Fruit fly (Drosophila melanogaster) whole organism, wandering third instar larva: ENCODE data around the gene CG31760.

Experiments
- Abd-B ChIP-seq: fragments of >200 bp; optimal IDR thresholded peaks from 2 replicates; lab custom pipeline; 2017; ENCODE audit warnings: missing biosample characterization, missing genetic modification characterization
- CG32264 ChIP-seq: fragments of 200-800 bp; sonication (Bioruptor generic); optimal IDR thresholded peaks from 2 replicates; lab custom pipeline; 2016; ENCODE audit warnings: missing biosample characterization, missing genetic modification characterization
- CG9705 ChIP-seq: fragments of 200-800 bp; sonication (Bioruptor generic); optimal IDR thresholded peaks from 2 replicates; lab custom pipeline; 2018; ENCODE audit warnings: missing biosample characterization, mild to moderate bottlenecking, missing genetic modification characterization
- CrebA ChIP-seq: fragments of 200-800 bp; sonication (Bioruptor generic); optimal IDR thresholded peaks from 2 replicates; lab custom pipeline; 2016; ENCODE audit warnings: missing biosample characterization, mild to moderate bottlenecking, missing genetic modification characterization, borderline replicate concordance
- Dfd ChIP-seq: fragments of >200 bp; optimal IDR thresholded peaks from 2 replicates; lab custom pipeline; 2017; ENCODE audit warnings: missing biosample characterization, missing genetic modification characterization
- Dif ChIP-seq: fragments of 200-275, 200-300 bp; sonication (Bioruptor generic); optimal IDR thresholded peaks from 2 replicates; lab custom pipeline; 2018; ENCODE audit warnings: missing biosample characterization, missing genetic modification characterization; ENCODE audit not compliant: partially characterized antibody
- GATAd ChIP-seq: sonication (Bioruptor generic); optimal IDR thresholded peaks from 2 replicates; lab custom pipeline; 2016; ENCODE audit warnings: missing biosample characterization, missing genetic modification characterization
- HLH106 ChIP-seq: fragments of 200-800 bp; optimal IDR thresholded peaks from 3 replicates; lab custom pipeline; 2019; ENCODE audit warnings: missing biosample characterization, mild to moderate bottlenecking, missing genetic modification characterization, moderate library complexity
- Hnf4 ChIP-seq: fragments of 200-800 bp; sonication (Bioruptor generic); optimal IDR thresholded peaks from 2 replicates; lab custom pipeline; 2016; ENCODE audit warnings: missing biosample characterization, mild to moderate bottlenecking, missing genetic modification characterization
- Hr78 ChIP-seq: fragments of >200 bp; optimal IDR thresholded peaks from 2 replicates; lab custom pipeline; 2017; ENCODE audit warnings: missing biosample characterization, missing genetic modification characterization
- Hr83 ChIP-seq: fragments of 200-300 bp; sonication (Bioruptor generic); optimal IDR thresholded peaks from 2 replicates; lab custom pipeline; 2016; ENCODE audit warnings: missing biosample characterization, mild to moderate bottlenecking, missing genetic modification characterization, moderate library complexity; ENCODE audit not compliant: poor library complexity, severe bottlenecking
- Jra ChIP-seq: sonication (Bioruptor generic); optimal IDR thresholded peaks from 2 replicates; lab custom pipeline; 2016; ENCODE audit warnings: missing biosample characterization, missing genetic modification characterization
- Mio ChIP-seq: sonication (Bioruptor generic); optimal IDR thresholded peaks from 2 replicates; lab custom pipeline; 2016; ENCODE audit warnings: missing biosample characterization, missing genetic modification characterization
- Myc ChIP-seq: fragments of >200 bp; optimal IDR thresholded peaks from 2 replicates; lab custom pipeline; 2017
- N ChIP-seq: fragments of >200 bp; optimal IDR thresholded peaks from 2 replicates; lab custom pipeline; 2018; ENCODE audit warnings: missing biosample characterization, missing external identifiers, missing genetic modification characterization
- OdsH ChIP-seq: fragments of 200-800 bp; sonication (Bioruptor generic); optimal IDR thresholded peaks from 2 replicates; lab custom pipeline; 2016; ENCODE audit warnings: missing biosample characterization, mild to moderate bottlenecking, missing genetic modification characterization
- Rel ChIP-seq, 2 experiments: fragments of 200-800 bp; sonication (Bioruptor generic) in 1 of 2; optimal IDR thresholded peaks; 2 replicates in 1 of 2; 3 replicates in 1 of 2; lab custom pipeline; 2016 to 2019; ENCODE audit warnings: mild to moderate bottlenecking in 2 of 2, missing biosample characterization in 2 of 2, missing genetic modification characterization in 2 of 2, moderate library complexity in 1 of 2
- Sp1 ChIP-seq: fragments of 200-800 bp; sonication (Bioruptor generic); optimal IDR thresholded peaks from 3 replicates; lab custom pipeline; 2019; ENCODE audit warnings: missing biosample characterization, mild to moderate bottlenecking, missing genetic modification characterization, moderate library complexity
- Vsx2 ChIP-seq: fragments of 200-300, 225-300 bp; sonication (Bioruptor generic); optimal IDR thresholded peaks from 2 replicates; lab custom pipeline; 2018; ENCODE audit warnings: missing biosample characterization, missing genetic modification characterization; ENCODE audit not compliant: partially characterized antibody
- br ChIP-seq: fragments of 200-800 bp; sonication (Bioruptor generic); optimal IDR thresholded peaks from 2 replicates; lab custom pipeline; 2016; ENCODE audit warnings: missing biosample characterization, missing genetic modification characterization
- brk ChIP-seq: fragments of 200-800 bp; sonication (Bioruptor generic); optimal IDR thresholded peaks from 2 replicates; lab custom pipeline; 2016; ENCODE audit warnings: missing biosample characterization, mild to moderate bottlenecking, missing genetic modification characterization
- dl ChIP-seq, 2 experiments: fragments of 175-275, 200-275 bp in 1 of 2; fragments of 200-275 bp in 1 of 2; sonication (Bioruptor generic); optimal IDR thresholded peaks; lab custom pipeline; 2018; ENCODE audit warnings: mild to moderate bottlenecking in 2 of 2, missing biosample characterization in 2 of 2, missing genetic modification characterization in 2 of 2, moderate library complexity in 2 of 2; ENCODE audit not compliant: partially characterized antibody in 2 of 2, insufficient read depth in 1 of 2
- dmrt93B ChIP-seq: fragments of 200-800 bp; sonication (Bioruptor generic); optimal IDR thresholded peaks from 2 replicates; lab custom pipeline; 2018; ENCODE audit warnings: missing biosample characterization, mild to moderate bottlenecking, missing genetic modification characterization
- dsf ChIP-seq: sonication (Bioruptor generic); optimal IDR thresholded peaks from 2 replicates; lab custom pipeline; 2016; ENCODE audit warnings: missing biosample characterization, missing genetic modification characterization, borderline replicate concordance
- ey ChIP-seq: fragments of 200-800 bp; sonication (Bioruptor generic); optimal IDR thresholded peaks from 2 replicates; lab custom pipeline; 2016; ENCODE audit warnings: missing biosample characterization, missing genetic modification characterization
- foxo ChIP-seq, 2 experiments: fragments of 200-800 bp; sonication (Bioruptor generic); optimal IDR thresholded peaks; 2 replicates in 1 of 2; 3 replicates in 1 of 2; lab custom pipeline; 2016 to 2017; ENCODE audit warnings: missing biosample characterization in 2 of 2, missing genetic modification characterization in 2 of 2
- fru ChIP-seq: fragments of 200-800 bp; sonication (Bioruptor generic); optimal IDR thresholded peaks from 3 replicates; lab custom pipeline; 2016; ENCODE audit warnings: missing biosample characterization, mild to moderate bottlenecking, missing genetic modification characterization
- h ChIP-seq: fragments of 200-800 bp; sonication (Bioruptor generic); optimal IDR thresholded peaks from 3 replicates; lab custom pipeline; 2016; ENCODE audit warnings: missing biosample characterization, mild to moderate bottlenecking, missing genetic modification characterization
- jim ChIP-seq: fragments of 175-275, 200-325 bp; sonication (Bioruptor generic); optimal IDR thresholded peaks from 2 replicates; lab custom pipeline; 2016; ENCODE audit warnings: missing biosample characterization, mild to moderate bottlenecking, missing genetic modification characterization
- lola ChIP-seq: fragments of >200 bp; optimal IDR thresholded peaks from 2 replicates; lab custom pipeline; 2017; ENCODE audit warnings: missing biosample characterization, missing genetic modification characterization
- pan ChIP-seq: fragments of >200 bp; optimal IDR thresholded peaks from 2 replicates; lab custom pipeline; 2017
- psq ChIP-seq: fragments of 200-800 bp; sonication (Bioruptor generic); optimal IDR thresholded peaks from 3 replicates; lab custom pipeline; 2017; ENCODE audit warnings: missing biosample characterization, mild to moderate bottlenecking, missing genetic modification characterization, moderate library complexity
- rgr ChIP-seq: fragments of 200-800 bp; sonication (Bioruptor generic); optimal IDR thresholded peaks from 3 replicates; lab custom pipeline; 2016; ENCODE audit warnings: missing biosample characterization, mild to moderate bottlenecking, missing genetic modification characterization
- sage ChIP-seq: fragments of 200-800 bp; sonication (Bioruptor generic); optimal IDR thresholded peaks from 2 replicates; lab custom pipeline; 2016; ENCODE audit warnings: missing biosample characterization, mild to moderate bottlenecking, missing genetic modification characterization
- sv ChIP-seq: fragments of 200-800 bp; sonication (Bioruptor generic); optimal IDR thresholded peaks from 3 replicates; lab custom pipeline; 2016; ENCODE audit warnings: missing biosample characterization, missing genetic modification characterization
- tai ChIP-seq: sonication (Bioruptor generic); optimal IDR thresholded peaks from 2 replicates; lab custom pipeline; 2016; ENCODE audit warnings: missing biosample characterization, missing genetic modification characterization
- usp ChIP-seq: fragments of >200 bp; optimal IDR thresholded peaks from 2 replicates; lab custom pipeline; 2017; ENCODE audit warnings: missing biosample characterization, missing genetic modification characterization
- woc ChIP-seq: sonication (Bioruptor generic); optimal IDR thresholded peaks from 2 replicates; lab custom pipeline; 2016; ENCODE audit warnings: missing biosample characterization, mild to moderate bottlenecking, missing genetic modification characterization

The CG31760 gene

dm6 chr2L:12174493-12175129 lies 32.0 kb downstream of the CG31760 start, which contains the start of gene bru1:
Gene bru1, plus strand, starts transcription at chr2L:12175004.
- TF ChIP-seq Dfd (GFP tag; lab: Kevin White, UChicago) = no peak
- no peak for TF ChIP-seq dsf (GFP tag; lab: Kevin White, UChicago)
- TF ChIP-seq fru = no peak
- no peak for TF ChIP-seq sage (GFP tag; lab: Kevin White, UChicago)
- no peak for TF ChIP-seq Sp1
- no peak for TF ChIP-seq tai
- TF ChIP-seq CrebA (GFP tag; lab: Kevin White, UChicago) = no peak
- TF ChIP-seq woc (GFP tag; lab: Kevin White, UChicago) = no peak
- no peak for TF ChIP-seq dl (GFP tag; optimal IDR thresholded peaks at IDR 0.05; lab: Kevin White, UChicago; ENCODE audit: insufficient read depth in 1 of 2, partially characterized antibody in 2 of 2)
- no peak for TF ChIP-seq CG9705
- TF ChIP-seq pan = no peak

- no peak for TF ChIP-seq foxo (GFP tag; optimal IDR thresholded peaks at IDR 0.05; lab: Kevin White, UChicago)
Observed at dm6 chr2L:12177621-12178020, 35.0 kb downstream of the CG31760 start, which contains the start of gene atilla. Gene atilla, minus strand, starts transcription at chr2L:12177886.

dm6 chr2L:12192978-12193377 lies 50.4 kb downstream of the CG31760 start:
- no peak for TF ChIP-seq Dif (GFP tag; lab: Kevin White, UChicago)
- no peak for TF ChIP-seq sage (GFP tag; lab: Kevin White, UChicago)
- TF ChIP-seq usp (GFP tag; lab: Kevin White, UChicago) = no peak
- TF ChIP-seq pan = no peak
- TF ChIP-seq Mio = no peak
- TF ChIP-seq CG9705 = no peak
- TF ChIP-seq fru = peak; percentile 37
- no peak for TF ChIP-seq lola (GFP tag; lab: Kevin White, UChicago)
- peak; percentile 9 for TF ChIP-seq psq (GFP tag; lab: Kevin White, UChicago)
- TF ChIP-seq Hnf4 (GFP tag; lab: Kevin White, UChicago) = no peak
- no peak for TF ChIP-seq Dfd (GFP tag; lab: Kevin White, UChicago)
- no peak for TF ChIP-seq jim (GFP tag; lab: Kevin White, UChicago)
- TF ChIP-seq Sp1 = peak; percentile 50
- no peak for TF ChIP-seq tai
- no peak for TF ChIP-seq Hr83 (GFP tag; lab: Kevin White, UChicago)
- TF ChIP-seq Myc (lab: Kevin White, UChicago) = no peak
- peak; percentile 34 for TF ChIP-seq h (GFP tag; lab: Kevin White, UChicago)
- TF ChIP-seq Hr78 (GFP tag; lab: Kevin White, UChicago) = no peak
- TF ChIP-seq dmrt93B (GFP tag; lab: Kevin White, UChicago) = no peak
- TF ChIP-seq foxo (GFP tag; optimal IDR thresholded peaks at IDR 0.05; lab: Kevin White, UChicago) = peak in 1 of 2 experiments; percentile 35
- TF ChIP-seq Jra (GFP tag; lab: Kevin White, UChicago) = no peak
- peak; percentile 50 for TF ChIP-seq HLH106 (tag; lab: Kevin White, UChicago)
- no peak for TF ChIP-seq sv (GFP tag; lab: Kevin White, UChicago)
- TF ChIP-seq dsf (GFP tag; lab: Kevin White, UChicago) = no peak
- TF ChIP-seq brk (GFP tag; lab: Kevin White, UChicago) = no peak
- TF ChIP-seq Vsx2 (GFP tag; lab: Kevin White, UChicago) = no peak
- TF ChIP-seq Abd-B = no peak
- peak; percentile 39 for TF ChIP-seq ey
- no peak for TF ChIP-seq CrebA (GFP tag; lab: Kevin White, UChicago)
- no peak for TF ChIP-seq N (GFP tag; lab: Kevin White, UChicago)
- TF ChIP-seq br = peak; percentile 38
- peak; percentile 3 for TF ChIP-seq OdsH (GFP tag; lab: Kevin White, UChicago)
- TF ChIP-seq woc (GFP tag; lab: Kevin White, UChicago) = no peak
- no peak for TF ChIP-seq dl (GFP tag; optimal IDR thresholded peaks at IDR 0.05; lab: Kevin White, UChicago; ENCODE audit: insufficient read depth in 1 of 2, partially characterized antibody in 2 of 2)
- TF ChIP-seq CG32264 = no peak
- TF ChIP-seq rgr = no peak
- TF ChIP-seq Rel (GFP tag; optimal IDR thresholded peaks at IDR 0.05; lab: Kevin White, UChicago) = no peak
- TF ChIP-seq Rel (tag; optimal IDR thresholded peaks at IDR 0.05; lab: Kevin White, UChicago) = no peak
- TF ChIP-seq GATAd (GFP tag; lab: Kevin White, UChicago) = no peak
